Fruit fly (Drosophila melanogaster): ENCODE measurements around the gene Grd.

Gene Grd

dm6 chr3L:17822784-17823383 is at the start of gene Grd, which contains the start of gene Ir75c:
Gene Grd (plus strand): TSS chr3L:17823333.
Gene Ir75c (minus strand): TSS chr3L:17822834.
- TF ChIP-seq ey (GFP tag; optimal IDR thresholded peaks at IDR 0.05) (no peak), pan (optimal IDR thresholded peaks at IDR 0.05) (no peak), Vsx2 (GFP tag; optimal IDR thresholded peaks at IDR 0.05; ENCODE audit: partially characterized antibody) (no peak), N (GFP tag; optimal IDR thresholded peaks at IDR 0.05) (no peak), fru (GFP tag; optimal IDR thresholded peaks at IDR 0.05) (no peak), foxo (GFP tag; optimal IDR thresholded peaks at IDR 0.05) (no peak)

dm6 chr3L:17791067-17791466 is 32.1 kb upstream of the Grd start:
- no peak for TF ChIP-seq br (GFP tag; optimal IDR thresholded peaks at IDR 0.05)
- no peak for TF ChIP-seq rgr (GFP tag; optimal IDR thresholded peaks at IDR 0.05)
- TF ChIP-seq tai (GFP tag; optimal IDR thresholded peaks at IDR 0.05), result no peak
- no peak for TF ChIP-seq sv (GFP tag; optimal IDR thresholded peaks at IDR 0.05)
- TF ChIP-seq CrebA (GFP tag; optimal IDR thresholded peaks at IDR 0.05; ENCODE audit: borderline replicate concordance), result no peak
- TF ChIP-seq Dfd (GFP tag; optimal IDR thresholded peaks at IDR 0.05), result no peak
- no peak for TF ChIP-seq pan (optimal IDR thresholded peaks at IDR 0.05)
- TF ChIP-seq dl (GFP tag; optimal IDR thresholded peaks at IDR 0.05; ENCODE audit: insufficient read depth in 1 of 2, partially characterized antibody in 2 of 2), result no peak
- no peak for TF ChIP-seq Rel (GFP tag; optimal IDR thresholded peaks at IDR 0.05)
- TF ChIP-seq Rel (tag; optimal IDR thresholded peaks at IDR 0.05), result no peak
- TF ChIP-seq brk (GFP tag; optimal IDR thresholded peaks at IDR 0.05), result no peak
- no peak for TF ChIP-seq CG9705 (GFP tag; optimal IDR thresholded peaks at IDR 0.05)
- no peak for TF ChIP-seq dsf (GFP tag; optimal IDR thresholded peaks at IDR 0.05; ENCODE audit: borderline replicate concordance)
- no peak for TF ChIP-seq OdsH (GFP tag; optimal IDR thresholded peaks at IDR 0.05)
- no peak for TF ChIP-seq HLH106 (tag; optimal IDR thresholded peaks at IDR 0.05)
- TF ChIP-seq N (GFP tag; optimal IDR thresholded peaks at IDR 0.05), result no peak
- no peak for TF ChIP-seq psq (GFP tag; optimal IDR thresholded peaks at IDR 0.05)
- no peak for TF ChIP-seq Hnf4 (GFP tag; optimal IDR thresholded peaks at IDR 0.05)
- TF ChIP-seq lola (GFP tag; optimal IDR thresholded peaks at IDR 0.05), result no peak
- no peak for TF ChIP-seq Abd-B (GFP tag; optimal IDR thresholded peaks at IDR 0.05)
- TF ChIP-seq CG32264 (GFP tag; optimal IDR thresholded peaks at IDR 0.05), result no peak

dm6 chr3L:17791467-17791494 is 31.9 kb upstream of the Grd start, which contains the start of gene CG42815:
Gene CG42815 (minus strand): TSS chr3L:17791486.
- TF ChIP-seq HLH106 (tag; optimal IDR thresholded peaks at IDR 0.05) (no peak), Abd-B (GFP tag; optimal IDR thresholded peaks at IDR 0.05) (no peak)

dm6 chr3L:17791495-17791894 is 31.6 kb upstream of the Grd start:
- TF ChIP-seq tai (GFP tag; optimal IDR thresholded peaks at IDR 0.05) (no peak), OdsH (GFP tag; optimal IDR thresholded peaks at IDR 0.05) (no peak), br (GFP tag; optimal IDR thresholded peaks at IDR 0.05) (no peak), HLH106 (tag; optimal IDR thresholded peaks at IDR 0.05) (no peak), Vsx2 (GFP tag; optimal IDR thresholded peaks at IDR 0.05; ENCODE audit: partially characterized antibody) (no peak), Dfd (GFP tag; optimal IDR thresholded peaks at IDR 0.05) (no peak), dsf (GFP tag; optimal IDR thresholded peaks at IDR 0.05; ENCODE audit: borderline replicate concordance) (no peak), Abd-B (GFP tag; optimal IDR thresholded peaks at IDR 0.05) (no peak), jim (GFP tag; optimal IDR thresholded peaks at IDR 0.05) (no peak), Hnf4 (GFP tag; optimal IDR thresholded peaks at IDR 0.05) (no peak), Mio (GFP tag; optimal IDR thresholded peaks at IDR 0.05) (no peak), Hr83 (GFP tag; optimal IDR thresholded peaks at IDR 0.05; ENCODE audit: poor library complexity, severe bottlenecking) (no peak), ey (GFP tag; optimal IDR thresholded peaks at IDR 0.05) (no peak)

- TF ChIP-seq Vsx2 (GFP tag; optimal IDR thresholded peaks at IDR 0.05; ENCODE audit: partially characterized antibody) (no peak), foxo (GFP tag; optimal IDR thresholded peaks at IDR 0.05) (no peak), Rel (GFP tag; optimal IDR thresholded peaks at IDR 0.05) (no peak), Rel (tag; optimal IDR thresholded peaks at IDR 0.05) (no peak), rgr (GFP tag; optimal IDR thresholded peaks at IDR 0.05) (no peak), Dif (GFP tag; optimal IDR thresholded peaks at IDR 0.05; ENCODE audit: partially characterized antibody) (no peak), Jra (GFP tag; optimal IDR thresholded peaks at IDR 0.05) (no peak), h (GFP tag; optimal IDR thresholded peaks at IDR 0.05) (no peak), OdsH (GFP tag; optimal IDR thresholded peaks at IDR 0.05) (no peak), Mio (GFP tag; optimal IDR thresholded peaks at IDR 0.05) (no peak), woc (GFP tag; optimal IDR thresholded peaks at IDR 0.05) (no peak), pan (optimal IDR thresholded peaks at IDR 0.05) (no peak), lola (GFP tag; optimal IDR thresholded peaks at IDR 0.05) (no peak), HLH106 (tag; optimal IDR thresholded peaks at IDR 0.05) (no peak), Hnf4 (GFP tag; optimal IDR thresholded peaks at IDR 0.05) (no peak), Abd-B (GFP tag; optimal IDR thresholded peaks at IDR 0.05) (no peak), CG32264 (GFP tag; optimal IDR thresholded peaks at IDR 0.05) (no peak), dmrt93B (GFP tag; optimal IDR thresholded peaks at IDR 0.05) (no peak), fru (GFP tag; optimal IDR thresholded peaks at IDR 0.05) (no peak), CG9705 (GFP tag; optimal IDR thresholded peaks at IDR 0.05) (no peak)
Observed at dm6 chr3L:17797494-17797893, 25.6 kb upstream of the Grd start, which contains the start of gene CG42816. Gene CG42816 (minus strand): TSS chr3L:17797594.

Data from whole organism, wandering third instar larva.